Fruit fly (Drosophila melanogaster): ENCODE data around the gene CG7376.

Gene CG7376

dm6 chr3L:6192822-6193555 lies 18.9 kb downstream of the CG7376 start, which contains the start of the genes Sf3b6 and Tnpo (continued):
- TF ChIP-seq Fer1 (GFP tag; optimal IDR thresholded peaks at IDR 0.05): peak; percentile 70
- peak; percentile 39 for TF ChIP-seq CG15073 (GFP tag; optimal IDR thresholded peaks at IDR 0.05)
- peak; percentile 15 for TF ChIP-seq da (GFP tag; optimal IDR thresholded peaks at IDR 0.05)
- peak; percentile 82 for TF ChIP-seq Max (GFP tag; optimal IDR thresholded peaks at IDR 0.05)
- TF ChIP-seq Gug (GFP tag; IDR thresholded peaks at IDR 0.05): no peak; the same call in 1 of the 4 replicates
- TF ChIP-seq vfl (GFP tag; optimal IDR thresholded peaks at IDR 0.05): peak; percentile 65
- TF ChIP-seq HLH4C (GFP tag; IDR thresholded peaks at IDR 0.05; ENCODE audit: partially characterized antibody): peak; percentile 62; the same call in 2 of the 3 replicates
- no peak for TF ChIP-seq CG6654 (GFP tag; optimal IDR thresholded peaks at IDR 0.05)
- peak; percentile 69 for TF ChIP-seq CG4730 (GFP tag; IDR thresholded peaks at IDR 0.05)
- peak; percentile 35 for TF ChIP-seq CG6765 (GFP tag; optimal IDR thresholded peaks at IDR 0.05)
- TF ChIP-seq gem (tag; optimal IDR thresholded peaks at IDR 0.05): peak; percentile 92
- TF ChIP-seq gsb (GFP tag; IDR thresholded peaks at IDR 0.05): peak; percentile 58
- no peak for TF ChIP-seq lab (GFP tag; optimal IDR thresholded peaks at IDR 0.05)
- TF ChIP-seq CG14710 (tag; optimal IDR thresholded peaks at IDR 0.05): peak; percentile 91
- TF ChIP-seq CG7963 (GFP tag; IDR thresholded peaks at IDR 0.05; ENCODE audit: partially characterized antibody): no peak
- peak; percentile 57 for TF ChIP-seq CG17328 (GFP tag; IDR thresholded peaks at IDR 0.05)
- peak; percentile 63 for TF ChIP-seq Mes4 (GFP tag; optimal IDR thresholded peaks at IDR 0.05)
- TF ChIP-seq CG13424 (tag; optimal IDR thresholded peaks at IDR 0.05): peak; percentile 90
- peak; percentile 75 for TF ChIP-seq Rx (GFP tag; IDR thresholded peaks at IDR 0.05)
- TF ChIP-seq slp2 (GFP tag; optimal IDR thresholded peaks at IDR 0.05): peak; percentile 31
- TF ChIP-seq ro (GFP tag; IDR thresholded peaks at IDR 0.05): peak; percentile 48; the same call in 1 of the 2 replicates
- peak; percentile 99 for TF ChIP-seq CG9797 (GFP tag; optimal IDR thresholded peaks at IDR 0.05)
- no peak for TF ChIP-seq gro (GFP tag; optimal IDR thresholded peaks at IDR 0.05)
- no peak for TF ChIP-seq h (optimal IDR thresholded peaks at IDR 0.05)
- TF ChIP-seq gsb-n (tag; optimal IDR thresholded peaks at IDR 0.05): no peak
- TF ChIP-seq Pdp1 (GFP tag; optimal IDR thresholded peaks at IDR 0.05): peak; percentile 59 to 77
- no peak for TF ChIP-seq hth (optimal IDR thresholded peaks at IDR 0.05)
- TF ChIP-seq CG6854 (GFP tag; optimal IDR thresholded peaks at IDR 0.05): no peak
- TF ChIP-seq CG13624 (GFP tag; optimal IDR thresholded peaks at IDR 0.05): peak; percentile 51
- no peak for TF ChIP-seq CG10147 (GFP tag; optimal IDR thresholded peaks at IDR 0.05)
- TF ChIP-seq kni (GFP tag; optimal IDR thresholded peaks at IDR 0.05): no peak
- TF ChIP-seq CG14860 (GFP tag; IDR thresholded peaks at IDR 0.05; ENCODE audit: partially characterized antibody): peak; percentile 47; the same call in 2 of the 3 replicates
- TF ChIP-seq CG2129 (GFP tag; IDR thresholded peaks at IDR 0.05; ENCODE audit: partially characterized antibody): peak; percentile 52
- TF ChIP-seq CG11504 (tag; optimal IDR thresholded peaks at IDR 0.05): no peak
- TF ChIP-seq corto (GFP tag; optimal IDR thresholded peaks at IDR 0.05): no peak
- TF ChIP-seq cato (GFP tag; optimal IDR thresholded peaks at IDR 0.05; ENCODE audit: borderline replicate concordance): peak; percentile 65
- TF ChIP-seq CG42726 (GFP tag; IDR thresholded peaks at IDR 0.05; ENCODE audit: partially characterized antibody): 0 out of 2 replicates have a peak, but pooled peaks have one; percentile 31
- peak in 1 of 3 experiments; percentile 91 for TF ChIP-seq lola (GFP tag; optimal IDR thresholded peaks at IDR 0.05)
- TF ChIP-seq CG13287 (GFP tag; IDR thresholded peaks at IDR 0.05; ENCODE audit: partially characterized antibody): peak; percentile 61
- TF ChIP-seq chinmo (GFP tag; IDR thresholded peaks at IDR 0.05; ENCODE audit: partially characterized antibody): no peak
- TF ChIP-seq Dad (GFP tag; optimal IDR thresholded peaks at IDR 0.05): peak; percentile 12
- TF ChIP-seq CG11696 (GFP tag; IDR thresholded peaks at IDR 0.05): peak; percentile 31; the same call in 1 of the 2 replicates
- no peak for TF ChIP-seq CG17912 (GFP tag; optimal IDR thresholded peaks at IDR 0.05)
- TF ChIP-seq sr (GFP tag; IDR thresholded peaks at IDR 0.05): peak; percentile 8; the same call in 1 of the 3 replicates
- peak; percentile 8 for TF ChIP-seq pfk (GFP tag; optimal IDR thresholded peaks at IDR 0.05)
- no peak for TF ChIP-seq mirr (GFP tag; optimal IDR thresholded peaks at IDR 0.05)
- no peak for TF ChIP-seq CG12219 (GFP tag; optimal IDR thresholded peaks at IDR 0.05)
- TF ChIP-seq CG2199 (GFP tag; IDR thresholded peaks at IDR 0.05): 0 out of 3 replicates have a peak, but pooled peaks have one; percentile 37
